Fruit fly (Drosophila melanogaster) whole organism, adult: ENCODE results near the gene CG6912.

Source experiments
- CG11617 ChIP-seq: fragments of 200-800 bp; sonication (Bioruptor generic); optimal IDR thresholded peaks from 2 replicates; lab custom pipeline; 2017; ENCODE audit warnings: mild to moderate bottlenecking, missing biosample characterization, missing genetic modification reagents, missing genetic modification characterization
- CG12768 ChIP-seq: fragments of 200-800 bp; sonication (Bioruptor generic); optimal IDR thresholded peaks from 2 replicates; lab custom pipeline; 2017; ENCODE audit warnings: missing biosample characterization, missing genetic modification characterization, mild to moderate bottlenecking, moderate library complexity, missing genetic modification reagents
- CG14711 ChIP-seq: fragments of 200-800 bp; sonication (Bioruptor generic); optimal IDR thresholded peaks from 2 replicates; lab custom pipeline; 2018; ENCODE audit warnings: missing biosample characterization, mild to moderate bottlenecking, missing genetic modification characterization, moderate library complexity
- CG1620 ChIP-seq: fragments of 200-800 bp; sonication (Bioruptor generic); optimal IDR thresholded peaks from 2 replicates; lab custom pipeline; 2016; ENCODE audit warnings: missing biosample characterization, missing genetic modification characterization
- CG7045 ChIP-seq: fragments of 200-800 bp; sonication (Bioruptor generic); optimal IDR thresholded peaks from 2 replicates; lab custom pipeline; 2017; ENCODE audit warnings: missing biosample characterization, mild to moderate bottlenecking, missing genetic modification characterization
- CG7101 ChIP-seq: fragments of 200-800 bp; sonication (Bioruptor generic); optimal IDR thresholded peaks from 2 replicates; lab custom pipeline; 2018; ENCODE audit warnings: missing biosample characterization, mild to moderate bottlenecking, missing genetic modification characterization, moderate library complexity
- Hr96 ChIP-seq: fragments of 200-800 bp; sonication (Bioruptor generic); optimal IDR thresholded peaks from 2 replicates; lab custom pipeline; 2016; ENCODE audit warnings: missing biosample characterization, missing genetic modification characterization
- Mnt ChIP-seq: fragments of 200-800 bp; sonication (Bioruptor generic); optimal IDR thresholded peaks from 2 replicates; lab custom pipeline; 2016; ENCODE audit warnings: missing biosample characterization, mild to moderate bottlenecking, missing genetic modification characterization
- bab1 ChIP-seq: fragments of 200-800 bp; sonication (Bioruptor generic); optimal IDR thresholded peaks from 3 replicates; lab custom pipeline; 2019; ENCODE audit warnings: missing biosample characterization, mild to moderate bottlenecking, missing genetic modification characterization, moderate library complexity
- cic ChIP-seq: fragments of 200-800 bp; sonication (Bioruptor generic); optimal IDR thresholded peaks from 2 replicates; lab custom pipeline; 2017; ENCODE audit warnings: missing biosample characterization, mild to moderate bottlenecking, missing genetic modification characterization, moderate library complexity
- cnc ChIP-seq, 2 experiments: fragments of >200 bp; optimal IDR thresholded peaks; 2 replicates each; lab custom pipeline; 2017
- kay ChIP-seq: fragments of 200-800 bp; sonication (Bioruptor generic); peaks from one replicate; lab custom pipeline; 2016; ENCODE audit warnings: missing biosample characterization, missing genetic modification characterization, borderline replicate concordance
- pad ChIP-seq: fragments of 200-800 bp; sonication (Bioruptor generic); optimal IDR thresholded peaks from 3 replicates; lab custom pipeline; 2017; ENCODE audit warnings: missing biosample characterization, missing genetic modification characterization, mild to moderate bottlenecking, moderate library complexity, missing genetic modification reagents
- tj ChIP-seq: fragments of 200-800 bp; sonication (Bioruptor generic); optimal IDR thresholded peaks from 3 replicates; lab custom pipeline; 2017; ENCODE audit warnings: missing biosample characterization, mild to moderate bottlenecking, missing genetic modification characterization, moderate library complexity

DNA sequence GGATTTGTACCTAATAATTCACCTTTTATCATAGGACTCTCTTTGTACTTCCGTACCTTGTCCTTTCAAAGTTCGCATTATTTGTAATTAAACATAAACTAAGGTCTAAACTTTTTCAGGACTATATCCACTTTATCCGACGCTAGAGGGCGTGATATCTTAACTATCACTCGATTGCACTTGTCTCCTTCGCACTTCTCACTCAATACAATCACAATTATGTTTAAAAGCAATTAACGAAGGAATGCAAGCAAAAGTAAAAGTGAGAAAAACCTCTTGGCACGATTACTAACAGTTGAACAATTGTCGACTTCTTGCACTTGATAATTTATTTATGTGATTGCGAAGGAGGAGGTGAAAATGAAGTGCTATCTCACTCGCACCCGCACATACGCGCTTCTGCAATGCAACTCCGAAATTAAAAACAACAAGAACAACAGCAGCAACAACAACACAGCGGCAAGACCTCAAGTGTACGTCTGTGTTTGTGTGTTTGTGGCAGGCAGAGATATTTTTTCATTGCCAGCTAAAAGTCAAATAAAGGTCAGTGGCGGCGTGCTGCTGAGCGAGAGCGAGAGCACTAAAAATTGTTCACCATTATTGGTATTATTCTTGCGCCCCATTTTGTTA, 9.7 kb upstream of the CG6912 start:
- TF ChIP-seq CG7101 (tag; lab: Kevin White, UChicago) (no peak), CG7045 (GFP tag; lab: Kevin White, UChicago) (no peak), Hr96 (GFP tag; lab: Kevin White, UChicago) (no peak), CG12768 (GFP tag; lab: Kevin White, UChicago) (no peak), CG1620 (GFP tag; lab: Kevin White, UChicago) (no peak), pad (no peak), CG11617 (GFP tag; lab: Kevin White, UChicago) (no peak), cnc (optimal IDR thresholded peaks at IDR 0.05; lab: Kevin White, UChicago) (no peak), cic (GFP tag; lab: Kevin White, UChicago) (no peak), bab1 (GFP tag; lab: Kevin White, UChicago) (no peak), CG14711 (no peak), tj (GFP tag; lab: Kevin White, UChicago) (no peak), Mnt (GFP tag; lab: Kevin White, UChicago) (no peak), kay (GFP tag; lab: Kevin White, UChicago) (peak; percentile 88)
